Fruit fly (Drosophila melanogaster) whole organism, embryonic: ENCODE measurements around the gene CG11986.
A peak's percentile ranks its signal among the peaks of the same experiment; 100 is the strongest.

Source experiments
- ATbp ChIP-seq: fragments of 200-800 bp; sonication (Bioruptor generic); optimal IDR thresholded peaks from 2 replicates; lab custom pipeline; 2017; ENCODE audit warnings: missing biosample characterization, mild to moderate bottlenecking, missing genetic modification characterization, missing genetic modification reagents
- Adf1 ChIP-seq: fragments of 200-800 bp; sonication (Bioruptor generic); IDR thresholded peaks from 2 replicates; pipeline ENCODE4 v1.3.6; 2022; ENCODE audit warnings: missing biosample characterization, missing genetic modification characterization
- B-H1 ChIP-seq: fragments of 200-800 bp; sonication (Bioruptor generic); IDR thresholded peaks from 3 replicates; pipeline ENCODE4 v1.3.6; 2022; ENCODE audit warnings: missing biosample characterization, missing genetic modification characterization
- CG10431 ChIP-seq: fragments of 200-800 bp; sonication (Bioruptor generic); optimal IDR thresholded peaks from 3 replicates; lab custom pipeline; 2018; ENCODE audit warnings: missing biosample characterization, mild to moderate bottlenecking, missing genetic modification characterization
- CG10959 ChIP-seq: fragments of 200-800 bp; sonication (Bioruptor generic); IDR thresholded peaks from 2 replicates; pipeline ENCODE4 v1.3.6; 2022; ENCODE audit warnings: missing biosample characterization, missing genetic modification characterization
- CG11456 ChIP-seq: fragments of 200-800 bp; sonication (Bioruptor generic); IDR thresholded peaks from 3 replicates; pipeline ENCODE4 v1.3.6; 2022; ENCODE audit warnings: missing biosample characterization, missing genetic modification characterization
- CG11695 ChIP-seq: fragments of 200-800 bp; sonication (Bioruptor generic); IDR thresholded peaks from 3 replicates; pipeline ENCODE4 v1.3.6; 2022; ENCODE audit warnings: missing biosample characterization, missing genetic modification characterization
- CG12219 ChIP-seq: fragments of 200-800 bp; sonication (Bioruptor generic); optimal IDR thresholded peaks from 3 replicates; lab custom pipeline; 2018; ENCODE audit warnings: missing biosample characterization, mild to moderate bottlenecking, missing genetic modification characterization
- CG18764 ChIP-seq: fragments of 200-800 bp; sonication (Bioruptor generic); optimal IDR thresholded peaks from 3 replicates; lab custom pipeline; 2016; ENCODE audit warnings: missing biosample characterization, missing genetic modification characterization
- CG31365 ChIP-seq: fragments of 200-800 bp; sonication (Bioruptor generic); optimal IDR thresholded peaks from 2 replicates; lab custom pipeline; 2018; ENCODE audit warnings: missing biosample characterization, mild to moderate bottlenecking, missing genetic modification characterization
- CG34376 ChIP-seq: fragments of 200-800 bp; sonication (Bioruptor generic); optimal IDR thresholded peaks from 2 replicates; lab custom pipeline; 2018; ENCODE audit warnings: missing biosample characterization, mild to moderate bottlenecking, missing genetic modification characterization
- CG4820 ChIP-seq: fragments of 200-800 bp; sonication (Bioruptor generic); optimal IDR thresholded peaks from 3 replicates; lab custom pipeline; 2016; ENCODE audit warnings: missing biosample characterization, missing genetic modification characterization
- CG6254 ChIP-seq: fragments of 200-800 bp; sonication (Bioruptor generic); optimal IDR thresholded peaks from 3 replicates; lab custom pipeline; 2017; ENCODE audit warnings: mild to moderate bottlenecking, missing biosample characterization, missing genetic modification reagents, missing genetic modification characterization
- CG6689 ChIP-seq: fragments of 200-800 bp; sonication (Bioruptor generic); IDR thresholded peaks from 2 replicates; pipeline ENCODE4 v1.3.6; 2022; ENCODE audit warnings: missing biosample characterization, missing genetic modification characterization
- CG7987 ChIP-seq: fragments of 200-800 bp; sonication (Bioruptor generic); optimal IDR thresholded peaks from 2 replicates; lab custom pipeline; 2018; ENCODE audit warnings: missing biosample characterization, mild to moderate bottlenecking, missing genetic modification characterization, moderate library complexity
- Doc2 ChIP-seq: fragments of 200-800 bp; sonication (Bioruptor generic); IDR thresholded peaks from 2 replicates; pipeline ENCODE4 v1.3.6; 2022; ENCODE audit warnings: missing biosample characterization, missing genetic modification characterization
- Ets65A ChIP-seq: fragments of 200-800 bp; sonication (Bioruptor generic); peaks from one replicate; lab custom pipeline; 2016; ENCODE audit warnings: missing biosample characterization, missing genetic modification characterization
- GATAe ChIP-seq: fragments of 200-800 bp; sonication (Bioruptor generic); conservative IDR thresholded peaks from 2 replicates; pipeline ENCODE4 v1.3.6; 2022; ENCODE audit warnings: missing biosample characterization, missing genetic modification characterization
- HmgZ ChIP-seq: fragments of 200-800 bp; sonication (Bioruptor generic); optimal IDR thresholded peaks from 2 replicates; lab custom pipeline; 2018; ENCODE audit warnings: missing biosample characterization, mild to moderate bottlenecking, missing genetic modification characterization
- MTF-1 ChIP-seq: fragments of 200-800 bp; sonication (Bioruptor generic); optimal IDR thresholded peaks from 2 replicates; lab custom pipeline; 2018; ENCODE audit warnings: missing biosample characterization, mild to moderate bottlenecking, missing genetic modification characterization, borderline replicate concordance
- Oli ChIP-seq: fragments of 200-800 bp; sonication (Bioruptor generic); optimal IDR thresholded peaks from 2 replicates; lab custom pipeline; 2018; ENCODE audit warnings: missing biosample characterization, mild to moderate bottlenecking, missing genetic modification characterization, moderate library complexity
- Poxn ChIP-seq: fragments of 200-800 bp; sonication (Bioruptor generic); IDR thresholded peaks from 2 replicates; pipeline ENCODE4 v1.3.6; 2022; ENCODE audit warnings: missing biosample characterization, missing genetic modification characterization
- Rx ChIP-seq: fragments of 200-800 bp; sonication (Bioruptor generic); IDR thresholded peaks from 2 replicates; pipeline ENCODE4 v1.3.6; 2022; ENCODE audit warnings: missing biosample characterization, missing genetic modification characterization
- Sox100B ChIP-seq: fragments of 200-800 bp; sonication (Bioruptor generic); optimal IDR thresholded peaks from 3 replicates; lab custom pipeline; 2018; ENCODE audit warnings: missing biosample characterization, mild to moderate bottlenecking, missing genetic modification characterization
- ase ChIP-seq: fragments of 200-800 bp; sonication (Bioruptor generic); IDR thresholded peaks from 3 replicates; pipeline ENCODE4 v1.3.6; 2022; ENCODE audit warnings: missing biosample characterization, missing genetic modification characterization
- ato ChIP-seq: fragments of 200-800 bp; sonication (Bioruptor generic); IDR thresholded peaks from 2 replicates; pipeline ENCODE4 v1.3.6; 2022; ENCODE audit warnings: missing biosample characterization, missing genetic modification characterization; ENCODE audit not compliant: partially characterized antibody
- cas ChIP-seq: fragments of 200-800 bp; sonication (Bioruptor generic); IDR thresholded peaks from 2 replicates; pipeline ENCODE4 v1.3.6; 2022; ENCODE audit warnings: missing biosample characterization, missing genetic modification characterization
- dm ChIP-seq: fragments of 200-800 bp; sonication (Bioruptor generic); optimal IDR thresholded peaks from 3 replicates; lab custom pipeline; 2016; ENCODE audit warnings: missing biosample characterization, missing genetic modification characterization
- en ChIP-seq: fragments of 200-800 bp; sonication (Bioruptor generic); optimal IDR thresholded peaks from 2 replicates; lab custom pipeline; 2016; ENCODE audit warnings: missing biosample characterization, missing genetic modification characterization
- exex ChIP-seq: fragments of 200-800 bp; sonication (Bioruptor generic); optimal IDR thresholded peaks from 4 replicates; lab custom pipeline; 2018; ENCODE audit warnings: missing biosample characterization, mild to moderate bottlenecking, missing genetic modification characterization, moderate library complexity
- fd102C ChIP-seq: fragments of 200-800 bp; sonication (Bioruptor generic); optimal IDR thresholded peaks from 2 replicates; lab custom pipeline; 2018; ENCODE audit warnings: missing biosample characterization, mild to moderate bottlenecking, missing genetic modification characterization, moderate library complexity
- gem ChIP-seq: fragments of 200-800 bp; sonication (Bioruptor generic); optimal IDR thresholded peaks from 2 replicates; lab custom pipeline; 2019; ENCODE audit warnings: missing biosample characterization, mild to moderate bottlenecking, missing genetic modification characterization, moderate library complexity
- hkb ChIP-seq, 2 experiments: fragments of 200-800 bp in 1 of 2; fragments of >200 bp in 1 of 2; sonication (Bioruptor generic) in 1 of 2; IDR thresholded peaks in 1 of 2; optimal IDR thresholded peaks in 1 of 2; 2 replicates each; pipeline versions ENCODE4 v1.3.6 to Lab custom; 2017 to 2022; ENCODE audit warnings: missing biosample characterization in 1 of 2, missing genetic modification characterization in 1 of 2
- jumu ChIP-seq: fragments of 200-800 bp; sonication (Bioruptor generic); optimal IDR thresholded peaks from 3 replicates; lab custom pipeline; 2016; ENCODE audit warnings: missing biosample characterization, missing genetic modification characterization
- kah ChIP-seq: fragments of 200-800 bp; sonication (Bioruptor generic); optimal IDR thresholded peaks from 2 replicates; lab custom pipeline; 2018; ENCODE audit warnings: missing biosample characterization, mild to moderate bottlenecking, missing genetic modification characterization
- kay ChIP-seq: fragments of 200-800 bp; sonication (Bioruptor generic); optimal IDR thresholded peaks from 2 replicates; lab custom pipeline; 2016; ENCODE audit warnings: missing biosample characterization, missing genetic modification characterization
- nom ChIP-seq: fragments of 200-800 bp; sonication (Bioruptor generic); optimal IDR thresholded peaks from 2 replicates; lab custom pipeline; 2017; ENCODE audit warnings: missing biosample characterization, missing genetic modification characterization, mild to moderate bottlenecking, moderate library complexity, missing genetic modification reagents
- prd ChIP-seq, 3 experiments: fragments of >200 bp in 2 of 3; fragments of 200-800 bp in 1 of 3; sonication (Bioruptor generic) in 1 of 3; optimal IDR thresholded peaks in 2 of 3; IDR thresholded peaks in 1 of 3; 2 replicates in 2 of 3; 3 replicates in 1 of 3; pipeline versions ENCODE4 v1.3.6 to Lab custom; 2017 to 2022; ENCODE audit warnings: missing biosample characterization in 1 of 3, missing genetic modification characterization in 1 of 3
- psq ChIP-seq: fragments of 200-800 bp; sonication (Bioruptor generic); optimal IDR thresholded peaks from 2 replicates; lab custom pipeline; 2017; ENCODE audit warnings: missing biosample characterization, missing genetic modification characterization
- ro ChIP-seq: fragments of 200-800 bp; sonication (Bioruptor generic); IDR thresholded peaks from 2 replicates; pipeline ENCODE4 v1.3.6; 2022; ENCODE audit warnings: missing biosample characterization, missing genetic modification characterization
- sc ChIP-seq, 3 experiments: fragments of >200 bp in 2 of 3; fragments of 200-800 bp in 1 of 3; sonication (Bioruptor generic) in 1 of 3; optimal IDR thresholded peaks; 2 replicates in 2 of 3; 3 replicates in 1 of 3; lab custom pipeline; 2017; ENCODE audit warnings: mild to moderate bottlenecking in 1 of 3, missing biosample characterization in 1 of 3, missing genetic modification characterization in 1 of 3, missing genetic modification reagents in 1 of 3
- sens ChIP-seq: fragments of 200-800 bp; sonication (Bioruptor generic); peaks from one replicate; lab custom pipeline; 2016; ENCODE audit warnings: missing biosample characterization, missing genetic modification characterization
- sima ChIP-seq: fragments of 200-800 bp; sonication (Bioruptor generic); optimal IDR thresholded peaks from 2 replicates; lab custom pipeline; 2016; ENCODE audit warnings: missing biosample characterization, missing genetic modification characterization
- sob ChIP-seq: fragments of 200-800 bp; sonication (Bioruptor generic); IDR thresholded peaks from 2 replicates; pipeline ENCODE4 v1.3.6; 2022; ENCODE audit warnings: missing biosample characterization, missing genetic modification characterization
- tap ChIP-seq: fragments of 200-800 bp; optimal IDR thresholded peaks from 3 replicates; lab custom pipeline; 2019; ENCODE audit warnings: missing biosample characterization, mild to moderate bottlenecking, missing genetic modification characterization, moderate library complexity
- toy ChIP-seq: fragments of 200-800 bp; sonication (Bioruptor generic); IDR thresholded peaks from 2 replicates; pipeline ENCODE4 v1.3.6; 2022; ENCODE audit warnings: missing biosample characterization, missing genetic modification characterization
- trh ChIP-seq: fragments of 200-800 bp; sonication (Bioruptor generic); optimal IDR thresholded peaks from 2 replicates; lab custom pipeline; 2016; ENCODE audit warnings: missing biosample characterization, missing genetic modification characterization
- wdn ChIP-seq: fragments of 200-800 bp; sonication (Bioruptor generic); IDR thresholded peaks from 2 replicates; pipeline ENCODE4 v1.3.6; 2022; ENCODE audit warnings: missing biosample characterization, missing genetic modification characterization

Gene CG11986

DNA sequence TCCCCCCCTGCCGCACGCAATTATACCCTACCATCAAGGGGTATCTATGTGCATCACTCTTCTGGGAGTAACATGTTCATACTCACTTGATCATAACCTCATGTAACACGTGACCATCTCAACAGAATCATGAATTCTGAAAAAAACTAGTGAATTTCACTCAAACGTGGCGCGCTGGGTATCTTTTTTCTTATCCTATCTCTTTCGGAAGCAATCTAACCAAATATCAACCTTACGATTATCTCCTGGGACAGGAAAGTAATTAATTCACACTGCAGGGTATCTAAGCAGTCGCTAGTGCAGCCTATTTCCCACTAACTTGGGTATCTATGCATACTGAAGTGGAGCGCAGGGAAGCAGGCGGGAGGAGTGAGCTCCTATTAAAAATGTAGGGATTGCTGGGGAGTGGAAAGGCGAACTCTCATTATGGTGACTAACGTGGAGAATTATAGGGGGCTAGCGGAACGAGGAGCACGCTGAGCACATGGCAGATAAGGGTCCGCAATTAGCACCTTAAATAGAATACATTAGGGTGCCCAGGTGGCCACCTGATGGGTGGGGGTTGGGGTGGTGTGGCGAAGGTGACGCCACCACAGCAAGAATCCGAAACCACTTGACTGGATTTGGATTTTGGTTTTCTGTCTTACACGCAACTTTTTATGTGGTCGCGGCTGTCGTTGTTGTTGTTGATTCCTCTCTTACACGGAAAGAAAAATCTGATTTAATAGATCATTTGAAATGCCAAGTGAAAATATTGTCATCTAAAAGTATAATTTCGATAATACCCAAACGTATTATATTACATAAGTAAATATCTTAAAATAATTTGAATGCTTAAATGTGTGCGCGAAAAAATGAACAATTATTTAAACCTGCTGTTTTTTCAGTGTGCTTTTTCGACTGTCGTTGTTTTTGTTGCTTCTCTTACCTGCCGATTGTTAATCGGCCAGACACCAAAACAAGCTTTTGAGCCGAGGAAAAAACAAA, 40.2 kb downstream of the CG11986 start (continued):
- TF ChIP-seq CG10959 (GFP tag; lab: Robert Waterston, UW) (no peak), ato (GFP tag; lab: Robert Waterston, UW) (no peak), B-H1 (GFP tag; lab: Robert Waterston, UW) (no peak), Ets65A (GFP tag; lab: Kevin White, UChicago) (peak; percentile 98), en (GFP tag; lab: Kevin White, UChicago) (peak; percentile 19), psq (peak; percentile 35), HmgZ (tag; lab: Kevin White, UChicago) (peak; percentile 95), kah (GFP tag; lab: Kevin White, UChicago) (peak; percentile 89), sens (peak; percentile 97), MTF-1 (GFP tag; lab: Kevin White, UChicago) (peak; percentile 86), hkb (optimal IDR thresholded peaks at IDR 0.05; lab: Kevin White, UChicago) (no peak), hkb (GFP tag; IDR thresholded peaks at IDR 0.05; lab: Robert Waterston, UW) (no peak), GATAe (GFP tag; lab: Robert Waterston, UW) (no peak), tap (peak; percentile 96), Poxn (GFP tag; lab: Robert Waterston, UW) (no peak), ro (GFP tag; lab: Robert Waterston, UW) (no peak), kay (peak; percentile 56), toy (GFP tag; lab: Robert Waterston, UW) (no peak), CG31365 (tag; lab: Kevin White, UChicago) (peak; percentile 77), sima (GFP tag; lab: Kevin White, UChicago) (peak; percentile 77), sc (optimal IDR thresholded peaks at IDR 0.05; lab: Kevin White, UChicago) (no peak), sc (GFP tag; optimal IDR thresholded peaks at IDR 0.05; lab: Kevin White, UChicago) (peak; percentile 79), ATbp (peak; percentile 87), dm (GFP tag; lab: Kevin White, UChicago) (peak; percentile 45), CG11695 (GFP tag; lab: Robert Waterston, UW) (no peak), CG7987 (GFP tag; lab: Kevin White, UChicago) (peak; percentile 85), CG12219 (GFP tag; lab: Kevin White, UChicago) (peak; percentile 92), Adf1 (no peak), CG6254 (GFP tag; lab: Kevin White, UChicago) (peak; percentile 87), wdn (GFP tag; lab: Robert Waterston, UW) (no peak), ase (GFP tag; lab: Robert Waterston, UW) (no peak), nom (GFP tag; lab: Kevin White, UChicago) (peak; percentile 68), jumu (GFP tag; lab: Kevin White, UChicago) (peak; percentile 59), Rx (GFP tag; lab: Robert Waterston, UW) (no peak), CG6689 (GFP tag; lab: Robert Waterston, UW) (no peak), CG18764 (peak; percentile 76), trh (GFP tag; lab: Kevin White, UChicago) (peak; percentile 86), prd (optimal IDR thresholded peaks at IDR 0.05; lab: Kevin White, UChicago) (no peak), prd (GFP tag; IDR thresholded peaks at IDR 0.05; lab: Robert Waterston, UW) (no peak), sob (no peak), cas (GFP tag; lab: Robert Waterston, UW) (no peak), Doc2 (GFP tag; lab: Robert Waterston, UW) (no peak), exex (tag; lab: Kevin White, UChicago) (peak; percentile 82), CG4820 (GFP tag; lab: Kevin White, UChicago) (peak; percentile 86), Sox100B (peak; percentile 91), CG10431 (peak; percentile 80), Oli (tag; lab: Kevin White, UChicago) (peak; percentile 94), fd102C (GFP tag; lab: Kevin White, UChicago) (no peak), gem (peak; percentile 97), CG11456 (GFP tag; lab: Robert Waterston, UW) (no peak), CG34376 (GFP tag; lab: Kevin White, UChicago) (peak; percentile 85)
